Fruit fly (Drosophila melanogaster) whole organism: ENCODE results near the gene osa.

Experiments
- CG8478 ChIP-seq: fragments of >200 bp; optimal IDR thresholded peaks from 2 replicates; lab custom pipeline; 2018; ENCODE audit warnings: inconsistent platforms
- Dll ChIP-seq: fragments of >200 bp; optimal IDR thresholded peaks from 2 replicates; lab custom pipeline; 2017
- EcR ChIP-seq, 2 experiments: fragments of >200 bp; optimal IDR thresholded peaks; 2 replicates each; lab custom pipeline; 2017; ENCODE audit warnings: missing biosample characterization in 2 of 2, missing genetic modification characterization in 2 of 2, missing genetic modification reagents in 2 of 2
- pan ChIP-seq: fragments of >200 bp; optimal IDR thresholded peaks from 2 replicates; lab custom pipeline; 2017
- psq ChIP-seq: fragments of >200 bp; optimal IDR thresholded peaks from 2 replicates; lab custom pipeline; 2017

DNA sequence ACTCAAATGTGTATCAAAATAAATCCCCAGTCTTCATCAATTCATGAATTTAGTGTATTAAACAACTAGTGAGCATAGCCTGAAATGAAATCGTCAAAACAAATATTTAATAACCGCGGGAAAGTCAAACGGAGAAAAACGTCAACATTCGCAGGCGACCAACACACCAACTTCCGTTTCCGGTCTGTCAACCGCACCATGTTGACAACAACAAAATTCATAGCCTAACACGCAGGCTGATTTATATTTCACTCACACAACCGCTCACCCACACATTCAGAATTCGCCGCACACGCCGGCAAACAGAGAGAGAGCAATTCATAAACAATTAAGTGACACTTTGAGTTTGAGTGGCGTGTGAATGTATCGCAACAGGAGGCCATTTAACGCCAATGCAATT, 63.1 kb downstream of the osa start:
- no peak for TF ChIP-seq CG8478 (lab: Kevin White, UChicago)
- TF ChIP-seq pan (lab: Kevin White, UChicago): no peak
- no peak for TF ChIP-seq EcR (GFP tag; optimal IDR thresholded peaks at IDR 0.05; lab: Kevin White, UChicago)
- no peak for TF ChIP-seq psq (lab: Kevin White, UChicago)
- TF ChIP-seq Dll (lab: Kevin White, UChicago): no peak
